Worm (Caenorhabditis elegans) whole organism, late embryonic: ENCODE results near the gene C27C12.4.
A peak's percentile ranks its signal among the peaks of the same experiment; 100 is the strongest.

Experiments used
- C38D4.7 ChIP-seq: fragments of 200-800 bp; sonication (Bioruptor generic); optimal IDR thresholded peaks from 2 replicates; lab custom pipeline; 2018; ENCODE audit warnings: mild to moderate bottlenecking, missing genetic modification characterization, moderate library complexity, missing compliant biosample characterization
- K02D7.2 ChIP-seq: sonication (generic microtip); optimal IDR thresholded peaks from 2 replicates; lab custom pipeline; 2017; ENCODE audit warnings: mild to moderate bottlenecking, missing genetic modification characterization, missing compliant biosample characterization
- K09A11.1 ChIP-seq: sonication (generic microtip); optimal IDR thresholded peaks from 2 replicates; lab custom pipeline; 2017; ENCODE audit warnings: antibody characterized with exemption, mild to moderate bottlenecking, missing genetic modification characterization, missing compliant biosample characterization; ENCODE audit not compliant: insufficient read depth
- Y22D7AL.16 ChIP-seq: sonication (generic microtip); optimal IDR thresholded peaks from 2 replicates; lab custom pipeline; 2016; ENCODE audit warnings: missing genetic modification characterization, missing compliant biosample characterization
- ahr-1 ChIP-seq: sonication (generic microtip); optimal IDR thresholded peaks from 2 replicates; lab custom pipeline; 2016; ENCODE audit warnings: missing genetic modification characterization, missing compliant biosample characterization
- ama-1 ChIP-seq: fragments of 150-350 bp; optimal IDR thresholded peaks from 2 replicates; lab custom pipeline; 2014
- ceh-14 ChIP-seq: sonication (generic microtip); optimal IDR thresholded peaks from 2 replicates; lab custom pipeline; 2016; ENCODE audit warnings: missing genotype, missing genetic modification characterization, missing compliant biosample characterization
- ceh-31 ChIP-seq: sonication (generic microtip); optimal IDR thresholded peaks from 2 replicates; lab custom pipeline; 2016; ENCODE audit warnings: missing genetic modification characterization, missing compliant biosample characterization
- ceh-34 ChIP-seq: sonication (generic microtip); optimal IDR thresholded peaks from 2 replicates; lab custom pipeline; 2016; ENCODE audit warnings: mild to moderate bottlenecking, missing genetic modification characterization, missing compliant biosample characterization
- ceh-48 ChIP-seq: sonication (generic microtip); optimal IDR thresholded peaks from 2 replicates; lab custom pipeline; 2016; ENCODE audit warnings: missing genetic modification characterization, inconsistent platforms, missing compliant biosample characterization
- ceh-6 ChIP-seq: fragments of 200-800 bp; sonication (Bioruptor generic); optimal IDR thresholded peaks from 2 replicates; lab custom pipeline; 2018; ENCODE audit warnings: mild to moderate bottlenecking, missing genetic modification characterization, missing compliant biosample characterization
- dve-1 ChIP-seq: sonication (generic microtip); optimal IDR thresholded peaks from 2 replicates; lab custom pipeline; 2017; ENCODE audit warnings: antibody characterized with exemption, mild to moderate bottlenecking, missing genetic modification characterization, missing compliant biosample characterization
- elt-4 ChIP-seq: sonication (generic microtip); optimal IDR thresholded peaks from 2 replicates; lab custom pipeline; 2016; ENCODE audit warnings: missing genetic modification characterization, missing compliant biosample characterization
- eyg-1 ChIP-seq: sonication (generic microtip); optimal IDR thresholded peaks from 2 replicates; lab custom pipeline; 2016; ENCODE audit warnings: missing genotype, missing genetic modification characterization, missing compliant biosample characterization
- fkh-6 ChIP-seq: sonication (generic microtip); optimal IDR thresholded peaks from 2 replicates; lab custom pipeline; 2016; ENCODE audit warnings: missing genetic modification characterization, missing compliant biosample characterization
- gmeb-2 ChIP-seq: sonication (generic microtip); optimal IDR thresholded peaks from 2 replicates; lab custom pipeline; 2016; ENCODE audit warnings: missing genetic modification characterization, inconsistent platforms, missing compliant biosample characterization
- hlh-13 ChIP-seq: fragments of 200-800 bp; sonication (Bioruptor generic); optimal IDR thresholded peaks from 2 replicates; lab custom pipeline; 2018; ENCODE audit warnings: mild to moderate bottlenecking, missing genetic modification characterization, missing compliant biosample characterization
- hlh-30 ChIP-seq: sonication (generic microtip); optimal IDR thresholded peaks from 2 replicates; lab custom pipeline; 2017; ENCODE audit warnings: antibody characterized with exemption, missing genetic modification characterization, missing compliant biosample characterization; ENCODE audit not compliant: insufficient read depth
- hlh-6 ChIP-seq: sonication (generic microtip); optimal IDR thresholded peaks from 2 replicates; lab custom pipeline; 2016; ENCODE audit warnings: missing genotype, missing genetic modification characterization, missing compliant biosample characterization
- lin-11 ChIP-seq: fragments of 200-800 bp; sonication (Bioruptor generic); optimal IDR thresholded peaks from 2 replicates; lab custom pipeline; 2018; ENCODE audit warnings: mild to moderate bottlenecking, missing genetic modification characterization, missing compliant biosample characterization
- nfya-1 ChIP-seq: sonication (generic microtip); optimal IDR thresholded peaks from 2 replicates; lab custom pipeline; 2017; ENCODE audit warnings: missing genetic modification characterization, mild to moderate bottlenecking, missing compliant biosample characterization, antibody characterized with exemption, moderate library complexity
- nhr-11 ChIP-seq: fragments of 150-350 bp; optimal IDR thresholded peaks from 2 replicates; lab custom pipeline; 2014; ENCODE audit warnings: missing biosample characterization, missing genetic modification characterization
- nhr-232 ChIP-seq: sonication (generic microtip); optimal IDR thresholded peaks from 2 replicates; lab custom pipeline; 2016; ENCODE audit warnings: missing genetic modification characterization, missing compliant biosample characterization
- pat-9 ChIP-seq: fragments of 200-800 bp; sonication (Bioruptor generic); optimal IDR thresholded peaks from 2 replicates; lab custom pipeline; 2018; ENCODE audit warnings: mild to moderate bottlenecking, missing genetic modification characterization, moderate library complexity, missing compliant biosample characterization
- pha-4 ChIP-seq: fragments of 150-350 bp; optimal IDR thresholded peaks from 2 replicates; lab custom pipeline; 2018; ENCODE audit warnings: missing biosample characterization, missing genetic modification reagents, missing genetic modification characterization
- ref-2 ChIP-seq: sonication (generic microtip); optimal IDR thresholded peaks from 2 replicates; lab custom pipeline; 2016; ENCODE audit warnings: missing genetic modification characterization, missing compliant biosample characterization
- sdc-2 ChIP-seq: sonication (generic microtip); optimal IDR thresholded peaks from 2 replicates; lab custom pipeline; 2016; ENCODE audit warnings: missing genotype, missing genetic modification characterization, missing compliant biosample characterization
- sox-2 ChIP-seq: fragments of 200-800 bp; sonication (Bioruptor generic); IDR thresholded peaks from 2 replicates; pipeline ENCODE4 v1.3.6; 2022; ENCODE audit warnings: missing genetic modification reagents, missing genetic modification characterization, missing compliant biosample characterization
- sox-4 ChIP-seq: sonication (generic microtip); optimal IDR thresholded peaks from 2 replicates; lab custom pipeline; 2017; ENCODE audit warnings: mild to moderate bottlenecking, missing genetic modification characterization, inconsistent platforms, missing compliant biosample characterization
- syd-9 ChIP-seq: sonication (generic microtip); optimal IDR thresholded peaks from 2 replicates; lab custom pipeline; 2016; ENCODE audit warnings: mild to moderate bottlenecking, missing genetic modification characterization, moderate library complexity, missing compliant biosample characterization
- tbx-2 ChIP-seq: sonication (generic microtip); optimal IDR thresholded peaks from 2 replicates; lab custom pipeline; 2016; ENCODE audit warnings: missing genetic modification characterization, missing compliant biosample characterization
- ttx-3 ChIP-seq: sonication (generic microtip); optimal IDR thresholded peaks from 2 replicates; lab custom pipeline; 2016; ENCODE audit warnings: missing genetic modification reagents, missing genetic modification characterization, missing compliant biosample characterization
- unc-3 ChIP-seq, 2 experiments: fragments of 200-800 bp in 1 of 2; sonication (Bioruptor generic) in 1 of 2; sonication (generic microtip) in 1 of 2; conservative IDR thresholded peaks in 1 of 2; optimal IDR thresholded peaks in 1 of 2; 2 replicates each; pipeline versions ENCODE4 v1.3.6 to Lab custom; 2016 to 2022; ENCODE audit warnings: missing compliant biosample characterization in 2 of 2, missing genetic modification characterization in 2 of 2, missing genetic modification reagents in 1 of 2
- unc-42 ChIP-seq: sonication (generic microtip); optimal IDR thresholded peaks from 2 replicates; lab custom pipeline; 2016; ENCODE audit warnings: missing genotype, missing genetic modification characterization, missing compliant biosample characterization
- unc-55 ChIP-seq: sonication (generic microtip); optimal IDR thresholded peaks from 2 replicates; lab custom pipeline; 2017; ENCODE audit warnings: missing biosample characterization, missing genetic modification reagents, missing genetic modification characterization
- unc-86 ChIP-seq: sonication (generic microtip); optimal IDR thresholded peaks from 2 replicates; lab custom pipeline; 2016; ENCODE audit warnings: missing genetic modification characterization, missing compliant biosample characterization
- zip-5 ChIP-seq: sonication (generic microtip); optimal IDR thresholded peaks from 2 replicates; lab custom pipeline; 2016; ENCODE audit warnings: missing genetic modification characterization, missing compliant biosample characterization
- ztf-16 ChIP-seq: sonication (generic microtip); optimal IDR thresholded peaks from 2 replicates; lab custom pipeline; 2017; ENCODE audit warnings: missing genetic modification characterization, missing compliant biosample characterization

C27C12.4 gene

DNA sequence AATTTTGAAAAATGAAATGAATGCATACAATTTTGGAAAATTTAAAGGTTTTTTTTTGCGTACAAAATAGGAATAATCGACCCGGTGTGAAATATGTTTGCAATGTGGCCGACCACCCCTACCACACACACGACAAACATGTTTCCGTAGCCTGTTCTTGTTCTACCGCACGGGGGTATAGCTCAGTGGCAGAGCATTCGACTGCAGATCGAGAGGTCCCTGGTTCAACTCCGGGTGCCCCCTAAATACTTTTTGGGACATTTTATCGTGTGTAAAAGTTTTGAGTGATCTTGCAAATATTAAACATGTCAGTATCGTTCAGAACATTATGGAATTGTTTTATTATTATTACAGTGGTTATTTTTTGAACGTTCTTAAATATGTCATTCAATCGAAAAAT lies 49.2 kb upstream of the C27C12.4 start (continued):
- TF ChIP-seq ttx-3 (tag; lab: Kevin White, UChicago) (peak; percentile 76), zip-5 (peak; percentile 19), eyg-1 (peak; percentile 26), ref-2 (tag; lab: Kevin White, UChicago) (peak; percentile 74), hlh-6 (tag; lab: Kevin White, UChicago) (peak; percentile 83), fkh-6 (tag; lab: Kevin White, UChicago) (peak; percentile 62), lin-11 (peak; percentile 61), K09A11.1 (tag; lab: Kevin White, UChicago) (peak; percentile 74), C38D4.7 (GFP tag; lab: Kevin White, UChicago) (peak; percentile 76), unc-86 (tag; lab: Kevin White, UChicago) (peak; percentile 65), hlh-30 (tag; lab: Kevin White, UChicago) (no peak), ceh-6 (GFP tag; lab: Kevin White, UChicago) (peak; percentile 81), tbx-2 (tag; lab: Kevin White, UChicago) (peak; percentile 77), unc-55 (GFP tag; lab: Kevin White, UChicago) (no peak), pha-4 (no peak), nhr-11 (tag; lab: Kevin White, UChicago) (no peak), unc-3 (GFP tag; conservative IDR thresholded peaks at IDR 0.05; lab: Robert Waterston, UW) (peak; percentile 76; the same call in 1 of the 2 replicates), unc-3 (tag; optimal IDR thresholded peaks at IDR 0.05; lab: Kevin White, UChicago) (peak; percentile 37), ceh-48 (peak; percentile 53), dve-1 (tag; lab: Kevin White, UChicago) (no peak), ceh-34 (tag; lab: Kevin White, UChicago) (peak; percentile 76), unc-42 (tag; lab: Kevin White, UChicago) (no peak), gmeb-2 (tag; lab: Kevin White, UChicago) (peak; percentile 73), ama-1 (no peak), ceh-31 (tag; lab: Kevin White, UChicago) (peak; percentile 49), nfya-1 (peak; percentile 21), hlh-13 (GFP tag; lab: Kevin White, UChicago) (peak; percentile 74), syd-9 (tag; lab: Kevin White, UChicago) (peak; percentile 59)

DNA sequence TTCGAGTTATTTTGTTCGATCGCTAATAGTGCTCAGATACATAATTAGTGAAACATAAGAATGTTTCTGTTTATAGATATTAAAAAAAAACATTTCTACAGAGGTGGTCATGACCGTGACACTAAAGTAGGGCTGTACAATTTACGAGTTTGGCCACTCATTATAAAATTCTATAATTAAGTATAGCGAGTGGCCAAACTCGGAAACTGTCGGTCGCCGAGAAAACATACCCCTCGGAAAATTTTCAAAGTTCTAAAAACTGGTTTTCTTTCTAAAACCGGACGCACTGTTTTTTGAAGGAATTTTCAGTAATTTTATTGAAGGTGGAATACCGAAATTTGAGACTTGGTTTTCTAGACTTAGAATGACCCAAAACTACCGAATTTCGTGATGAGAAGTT lies 48.1 kb upstream of the C27C12.4 start:
- TF ChIP-seq Y22D7AL.16 (tag; lab: Kevin White, UChicago) (no peak), ceh-14 (tag; lab: Kevin White, UChicago) (no peak)

DNA sequence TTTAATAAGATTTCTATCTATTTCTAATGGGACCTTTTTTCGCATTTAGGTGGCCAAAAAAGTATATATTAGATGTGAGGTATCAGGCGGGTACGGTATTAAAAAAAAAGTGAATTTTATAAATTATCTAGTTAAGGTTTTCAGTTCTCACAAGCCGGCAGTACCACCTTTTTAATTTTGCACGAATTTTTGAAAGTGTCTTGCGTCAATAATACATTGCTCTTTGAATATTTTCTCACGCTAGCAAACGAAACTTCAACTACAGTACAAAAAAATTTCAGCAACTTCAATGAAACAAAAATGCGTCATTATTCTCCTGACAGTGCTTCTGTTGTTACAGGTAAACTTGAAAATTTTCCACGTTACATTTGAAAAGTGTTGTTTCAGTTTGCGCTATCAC lies 47.0 kb upstream of the C27C12.4 start, which contains the start of gene F42D1.4:
TSS of gene F42D1.4 (plus strand) at position 301 of the 400 bp plus-strand sequence.
- no peak for TF ChIP-seq ttx-3 (tag; lab: Kevin White, UChicago)
- TF ChIP-seq sdc-2 (tag; lab: Kevin White, UChicago), result no peak
- no peak for TF ChIP-seq hlh-6 (tag; lab: Kevin White, UChicago)
- no peak for TF ChIP-seq nhr-232
- TF ChIP-seq K02D7.2 (tag; lab: Kevin White, UChicago), result no peak
- no peak for TF ChIP-seq elt-4 (tag; lab: Kevin White, UChicago)
- no peak for TF ChIP-seq tbx-2 (tag; lab: Kevin White, UChicago)
- no peak for TF ChIP-seq unc-86 (tag; lab: Kevin White, UChicago)

DNA sequence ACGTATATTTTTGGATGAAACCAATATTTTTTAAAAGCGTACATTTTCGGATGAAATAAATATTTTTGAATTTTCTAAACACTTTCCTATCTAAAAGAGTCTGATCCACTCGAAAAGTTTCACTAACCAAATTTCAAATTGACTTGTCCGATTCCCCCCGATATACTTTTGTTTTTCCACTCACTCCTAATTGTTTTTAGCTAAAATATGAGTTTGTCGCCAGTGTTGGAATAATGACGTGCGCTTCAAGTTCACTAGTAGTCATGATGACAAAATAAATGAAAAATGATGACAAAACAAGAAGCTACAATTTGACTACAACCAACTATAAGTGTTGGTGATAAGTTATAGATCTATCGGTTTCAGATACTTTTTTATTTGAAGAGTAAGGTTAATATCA lies 45.1 kb upstream of the C27C12.4 start:
- TF ChIP-seq ztf-16 (tag; lab: Kevin White, UChicago), result no peak
- TF ChIP-seq hlh-13 (GFP tag; lab: Kevin White, UChicago), result no peak
- no peak for TF ChIP-seq sox-2 (GFP tag; lab: Robert Waterston, UW)
- no peak for TF ChIP-seq ceh-48
- TF ChIP-seq unc-42 (tag; lab: Kevin White, UChicago), result no peak
- TF ChIP-seq sox-4 (tag; lab: Kevin White, UChicago), result no peak
- no peak for TF ChIP-seq ahr-1 (tag; lab: Kevin White, UChicago)
- no peak for TF ChIP-seq pat-9 (tag; lab: Kevin White, UChicago)
